Fruit fly (Drosophila melanogaster) whole organism, embryonic: Measurements from ENCODE around the gene Takl1.

ENCODE experiments used
- B-H1 ChIP-seq: fragments of 200-800 bp; sonication (Bioruptor generic); IDR thresholded peaks from 3 replicates; pipeline ENCODE4 v1.3.6; 2022; ENCODE audit warnings: missing biosample characterization, missing genetic modification characterization
- BtbVII ChIP-seq: fragments of 200-800 bp; sonication (Bioruptor generic); optimal IDR thresholded peaks from 3 replicates; lab custom pipeline; 2017; ENCODE audit warnings: missing biosample characterization, mild to moderate bottlenecking, missing genetic modification characterization
- CG10274 ChIP-seq: fragments of 200-800 bp; sonication (Bioruptor generic); optimal IDR thresholded peaks from 3 replicates; lab custom pipeline; 2017; ENCODE audit warnings: missing biosample characterization, mild to moderate bottlenecking, missing genetic modification characterization
- CG10321 ChIP-seq: fragments of 200-800 bp; sonication (Bioruptor generic); IDR thresholded peaks from 2 replicates; pipeline ENCODE4 v1.3.6; 2022; ENCODE audit warnings: missing biosample characterization, missing genetic modification characterization
- CG11695 ChIP-seq: fragments of 200-800 bp; sonication (Bioruptor generic); IDR thresholded peaks from 3 replicates; pipeline ENCODE4 v1.3.6; 2022; ENCODE audit warnings: missing biosample characterization, missing genetic modification characterization
- CG13775 ChIP-seq: fragments of 200-800 bp; sonication (Bioruptor generic); optimal IDR thresholded peaks from 3 replicates; lab custom pipeline; 2017; ENCODE audit warnings: missing biosample characterization, mild to moderate bottlenecking, missing genetic modification characterization
- CG15479 ChIP-seq: fragments of 200-800 bp; sonication (Bioruptor generic); optimal IDR thresholded peaks from 3 replicates; lab custom pipeline; 2019; ENCODE audit warnings: missing biosample characterization, mild to moderate bottlenecking, missing genetic modification characterization, moderate library complexity
- CG17186 ChIP-seq: fragments of 200-800 bp; sonication (Bioruptor generic); optimal IDR thresholded peaks from 3 replicates; lab custom pipeline; 2017; ENCODE audit warnings: missing biosample characterization, missing genetic modification reagents, missing genetic modification characterization
- CG17829 ChIP-seq: fragments of 200-800 bp; optimal IDR thresholded peaks from 2 replicates; lab custom pipeline; 2019; ENCODE audit warnings: missing biosample characterization, mild to moderate bottlenecking, missing genetic modification characterization, moderate library complexity
- CG2678 ChIP-seq: fragments of 200-800 bp; sonication (Bioruptor generic); optimal IDR thresholded peaks from 3 replicates; lab custom pipeline; 2019; ENCODE audit warnings: missing biosample characterization, mild to moderate bottlenecking, missing genetic modification characterization, moderate library complexity
- CG6765 ChIP-seq: fragments of 200-800 bp; sonication (Bioruptor generic); optimal IDR thresholded peaks from 3 replicates; lab custom pipeline; 2017; ENCODE audit warnings: missing biosample characterization, mild to moderate bottlenecking, missing genetic modification characterization
- CTCF ChIP-seq: fragments of 200-800 bp; sonication (Bioruptor generic); optimal IDR thresholded peaks from 2 replicates; lab custom pipeline; 2017; ENCODE audit warnings: missing biosample characterization, mild to moderate bottlenecking, missing genetic modification characterization, moderate library complexity
- Deaf1 ChIP-seq: fragments of 200-800 bp; optimal IDR thresholded peaks from 3 replicates; lab custom pipeline; 2019; ENCODE audit warnings: missing biosample characterization, mild to moderate bottlenecking, missing genetic modification characterization, moderate library complexity
- Drgx ChIP-seq: fragments of 200-800 bp; sonication (Bioruptor generic); IDR thresholded peaks from 2 replicates; pipeline ENCODE4 v1.3.6; 2022; ENCODE audit warnings: missing biosample characterization, missing genetic modification characterization
- Elba2 ChIP-seq: fragments of 200-800 bp; sonication (Bioruptor generic); optimal IDR thresholded peaks from 3 replicates; lab custom pipeline; 2016; ENCODE audit warnings: missing biosample characterization, missing genetic modification characterization
- Ets65A ChIP-seq: fragments of 200-800 bp; sonication (Bioruptor generic); peaks from one replicate; lab custom pipeline; 2016; ENCODE audit warnings: missing biosample characterization, missing genetic modification characterization
- Hey ChIP-seq: fragments of 200-800 bp; sonication (Bioruptor generic); optimal IDR thresholded peaks from 3 replicates; lab custom pipeline; 2018; ENCODE audit warnings: missing biosample characterization, mild to moderate bottlenecking, missing genetic modification characterization
- Med ChIP-seq: fragments of 200-800 bp; sonication (Bioruptor generic); peaks from one replicate; lab custom pipeline; 2016; ENCODE audit warnings: missing biosample characterization, missing genetic modification characterization, mild to moderate bottlenecking, inconsistent platforms, moderate library complexity
- Neu2 ChIP-seq: fragments of 200-800 bp; sonication (Bioruptor generic); optimal IDR thresholded peaks from 3 replicates; lab custom pipeline; 2016; ENCODE audit warnings: missing biosample characterization, missing genetic modification characterization, borderline replicate concordance
- Sry-β ChIP-seq: fragments of 200-800 bp; sonication (Bioruptor generic); optimal IDR thresholded peaks from 2 replicates; lab custom pipeline; 2018; ENCODE audit warnings: missing biosample characterization, mild to moderate bottlenecking, missing genetic modification characterization, moderate library complexity
- aop ChIP-seq: fragments of 200-800 bp; sonication (Bioruptor generic); IDR thresholded peaks from 2 replicates; pipeline ENCODE4 v1.3.6; 2022; ENCODE audit warnings: missing biosample characterization, missing genetic modification characterization
- ase ChIP-seq: fragments of 200-800 bp; sonication (Bioruptor generic); IDR thresholded peaks from 3 replicates; pipeline ENCODE4 v1.3.6; 2022; ENCODE audit warnings: missing biosample characterization, missing genetic modification characterization
- corto ChIP-seq: fragments of 200-800 bp; sonication (Bioruptor generic); optimal IDR thresholded peaks from 2 replicates; lab custom pipeline; 2016; ENCODE audit warnings: missing biosample characterization, mild to moderate bottlenecking, missing genetic modification characterization, moderate library complexity
- emc ChIP-seq: fragments of 200-800 bp; sonication (Bioruptor generic); optimal IDR thresholded peaks from 2 replicates; lab custom pipeline; 2016; ENCODE audit warnings: missing biosample characterization, missing genetic modification characterization
- ems ChIP-seq: fragments of 200-800 bp; sonication (Bioruptor generic); optimal IDR thresholded peaks from 3 replicates; lab custom pipeline; 2016; ENCODE audit warnings: missing biosample characterization, missing genetic modification characterization
- fru ChIP-seq: fragments of >200 bp; optimal IDR thresholded peaks from 2 replicates; lab custom pipeline; 2017
- jumu ChIP-seq: fragments of 200-800 bp; sonication (Bioruptor generic); optimal IDR thresholded peaks from 3 replicates; lab custom pipeline; 2016; ENCODE audit warnings: missing biosample characterization, missing genetic modification characterization
- knrl ChIP-seq: fragments of 200-800 bp; sonication (Bioruptor generic); IDR thresholded peaks from 3 replicates; pipeline ENCODE4 v1.3.6; 2022; ENCODE audit warnings: missing biosample characterization, missing genetic modification characterization; ENCODE audit not compliant: partially characterized antibody
- lbe ChIP-seq: fragments of 200-800 bp; sonication (Bioruptor generic); optimal IDR thresholded peaks from 2 replicates; lab custom pipeline; 2016; ENCODE audit warnings: missing biosample characterization, mild to moderate bottlenecking, missing genetic modification characterization
- luna ChIP-seq: fragments of 200-800 bp; sonication (Bioruptor generic); optimal IDR thresholded peaks from 2 replicates; lab custom pipeline; 2016; ENCODE audit warnings: missing biosample characterization, missing genetic modification characterization
- nom ChIP-seq: fragments of 200-800 bp; sonication (Bioruptor generic); optimal IDR thresholded peaks from 2 replicates; lab custom pipeline; 2017; ENCODE audit warnings: missing biosample characterization, missing genetic modification characterization, mild to moderate bottlenecking, moderate library complexity, missing genetic modification reagents
- prd ChIP-seq, 3 experiments: fragments of >200 bp in 2 of 3; fragments of 200-800 bp in 1 of 3; sonication (Bioruptor generic) in 1 of 3; optimal IDR thresholded peaks in 2 of 3; IDR thresholded peaks in 1 of 3; 2 replicates in 2 of 3; 3 replicates in 1 of 3; pipeline versions ENCODE4 v1.3.6 to Lab custom; 2017 to 2022; ENCODE audit warnings: missing biosample characterization in 1 of 3, missing genetic modification characterization in 1 of 3
- sd ChIP-seq: fragments of 200-800 bp; sonication (Bioruptor generic); optimal IDR thresholded peaks from 3 replicates; lab custom pipeline; 2018; ENCODE audit warnings: missing biosample characterization, mild to moderate bottlenecking, missing genetic modification characterization, moderate library complexity
- sna ChIP-seq: fragments of 200-800 bp; sonication (Bioruptor generic); IDR thresholded peaks from 2 replicates; pipeline ENCODE4 v1.3.6; 2022; ENCODE audit warnings: missing biosample characterization, missing genetic modification characterization; ENCODE audit not compliant: partially characterized antibody
- tll ChIP-seq, 2 experiments: fragments of 200-800 bp in 1 of 2; fragments of >200 bp in 1 of 2; sonication (Bioruptor generic) in 1 of 2; optimal IDR thresholded peaks; 2 replicates each; lab custom pipeline; 2017 to 2019; ENCODE audit warnings: missing biosample characterization in 2 of 2, missing genetic modification characterization in 2 of 2, mild to moderate bottlenecking in 1 of 2, moderate library complexity in 1 of 2
- tna ChIP-seq: fragments of 200-800 bp; sonication (Bioruptor generic); IDR thresholded peaks from 2 replicates; pipeline ENCODE4 v1.3.6; 2022; ENCODE audit warnings: missing biosample characterization, missing genetic modification characterization; ENCODE audit not compliant: partially characterized antibody
- twi ChIP-seq: fragments of 200-800 bp; optimal IDR thresholded peaks from 2 replicates; lab custom pipeline; 2019; ENCODE audit warnings: missing biosample characterization, mild to moderate bottlenecking, missing genetic modification characterization, moderate library complexity
- zen ChIP-seq: fragments of 200-800 bp; sonication (Bioruptor generic); optimal IDR thresholded peaks from 3 replicates; lab custom pipeline; 2018; ENCODE audit warnings: missing biosample characterization, mild to moderate bottlenecking, missing genetic modification characterization, moderate library complexity
- zf30C ChIP-seq: fragments of 200-800 bp; sonication (Bioruptor generic); optimal IDR thresholded peaks from 3 replicates; lab custom pipeline; 2018; ENCODE audit warnings: missing biosample characterization, mild to moderate bottlenecking, missing genetic modification characterization

Takl1 gene

dm6 chr3R:20773174-20773573 lies 773 bp upstream of the Takl1 start:
- TF ChIP-seq Sry-β (GFP tag; lab: Kevin White, UChicago) (no peak), jumu (GFP tag; lab: Kevin White, UChicago) (no peak), sd (tag; lab: Kevin White, UChicago) (no peak), twi (tag; lab: Kevin White, UChicago) (peak; percentile 53), Drgx (GFP tag; lab: Robert Waterston, UW) (peak; percentile 26; the same call in 1 of the 2 replicates), emc (no peak), CG13775 (GFP tag; lab: Kevin White, UChicago) (no peak), CG17829 (no peak), tll (GFP tag; optimal IDR thresholded peaks at IDR 0.05; lab: Kevin White, UChicago) (no peak), CG10274 (GFP tag; lab: Kevin White, UChicago) (no peak), CG10321 (GFP tag; lab: Robert Waterston, UW) (no peak), zf30C (peak; percentile 19), Neu2 (GFP tag; lab: Kevin White, UChicago) (no peak), zen (no peak), tna (GFP tag; lab: Robert Waterston, UW) (no peak), CG6765 (GFP tag; lab: Kevin White, UChicago) (no peak), B-H1 (GFP tag; lab: Robert Waterston, UW) (no peak), ems (no peak), Deaf1 (tag; lab: Kevin White, UChicago) (no peak), prd (optimal IDR thresholded peaks at IDR 0.05; lab: Kevin White, UChicago) (no peak), prd (GFP tag; IDR thresholded peaks at IDR 0.05; lab: Robert Waterston, UW) (no peak), corto (GFP tag; lab: Kevin White, UChicago) (no peak), ase (GFP tag; lab: Robert Waterston, UW) (no peak), nom (GFP tag; lab: Kevin White, UChicago) (peak; percentile 14), CG17186 (GFP tag; lab: Kevin White, UChicago) (no peak), luna (GFP tag; lab: Kevin White, UChicago) (no peak), Hey (no peak), BtbVII (GFP tag; lab: Kevin White, UChicago) (no peak), knrl (GFP tag; lab: Robert Waterston, UW) (no peak)

dm6 chr3R:20766156-20766486 lies 6.3 kb downstream of the Takl1 start:
- no peak for TF ChIP-seq sna (GFP tag; lab: Robert Waterston, UW)
- TF ChIP-seq aop (GFP tag; lab: Robert Waterston, UW): no peak
- no peak for TF ChIP-seq fru (lab: Kevin White, UChicago)
- TF ChIP-seq CG11695 (GFP tag; lab: Robert Waterston, UW): no peak
- no peak for TF ChIP-seq tll (GFP tag; optimal IDR thresholded peaks at IDR 0.05; lab: Kevin White, UChicago)

DNA sequence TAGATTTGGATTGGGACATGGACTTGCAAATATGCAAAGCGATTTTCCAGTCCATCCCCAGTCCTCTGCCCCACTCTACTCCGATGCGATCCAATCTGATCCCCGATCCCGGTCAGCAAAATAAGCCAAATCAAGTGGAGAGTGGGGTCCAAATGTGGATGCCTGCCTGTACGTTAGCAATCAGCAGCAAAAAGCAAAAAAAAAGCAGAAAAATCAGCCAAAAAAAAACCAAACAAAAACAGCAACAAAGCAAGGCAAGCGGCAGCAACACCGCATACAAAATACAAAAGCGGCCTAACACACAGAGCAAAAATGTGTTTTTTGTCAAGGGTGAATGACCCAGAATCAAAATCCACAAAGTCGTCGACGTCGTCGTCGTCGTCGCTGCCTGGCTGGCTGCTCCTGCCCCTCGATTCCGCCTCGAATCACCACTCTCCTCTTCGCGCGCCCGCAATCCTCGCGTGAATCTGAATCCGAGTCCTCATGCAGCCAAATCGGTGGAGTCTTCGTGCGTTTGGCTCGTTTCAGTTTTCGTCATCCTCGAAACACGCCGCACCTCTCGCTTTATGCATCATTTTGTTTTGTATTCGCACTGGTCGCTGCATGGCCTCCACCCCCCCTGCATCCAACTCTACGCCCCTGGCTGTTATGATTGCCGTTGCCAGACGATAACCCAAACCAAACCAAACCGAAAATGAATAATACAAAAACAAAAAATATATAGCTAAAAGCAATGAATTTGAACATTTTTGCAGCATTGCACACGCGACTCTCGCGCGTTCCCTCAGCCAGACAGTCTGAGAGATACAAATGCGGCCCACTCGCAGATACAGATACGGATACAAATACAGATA lies 6.9 kb downstream of the Takl1 start:
- TF ChIP-seq CTCF (GFP tag; lab: Kevin White, UChicago) (no peak), Elba2 (no peak), Drgx (GFP tag; lab: Robert Waterston, UW) (peak; percentile 58), lbe (peak; percentile 77), CG2678 (tag; lab: Kevin White, UChicago) (no peak), Med (GFP tag; lab: Kevin White, UChicago) (peak; percentile 48), Ets65A (GFP tag; lab: Kevin White, UChicago) (peak; percentile 70), CG15479 (GFP tag; lab: Kevin White, UChicago) (peak; percentile 70)
